Fruit fly (Drosophila melanogaster) whole organism, embryonic: ENCODE data around the gene CG7695.

Source experiments
- CG1024 ChIP-seq: fragments of 200-800 bp; sonication (Bioruptor generic); IDR thresholded peaks from 2 replicates; pipeline ENCODE4 v1.3.6; 2022; ENCODE audit warnings: missing biosample characterization, missing genetic modification characterization
- CG10267 ChIP-seq: fragments of 200-800 bp; sonication (Bioruptor generic); optimal IDR thresholded peaks from 2 replicates; lab custom pipeline; 2018; ENCODE audit warnings: missing biosample characterization, mild to moderate bottlenecking, missing genetic modification characterization, moderate library complexity
- CG10431 ChIP-seq: fragments of 200-800 bp; sonication (Bioruptor generic); optimal IDR thresholded peaks from 3 replicates; lab custom pipeline; 2018; ENCODE audit warnings: missing biosample characterization, mild to moderate bottlenecking, missing genetic modification characterization
- CG10543 ChIP-seq: fragments of 200-800 bp; sonication (Bioruptor generic); optimal IDR thresholded peaks from 3 replicates; lab custom pipeline; 2017; ENCODE audit warnings: missing biosample characterization, mild to moderate bottlenecking, missing genetic modification characterization, moderate library complexity
- CG11247 ChIP-seq: fragments of 200-800 bp; sonication (Bioruptor generic); IDR thresholded peaks from 2 replicates; pipeline ENCODE4 v1.3.6; 2022; ENCODE audit warnings: missing biosample characterization, missing genetic modification characterization
- CG12391 ChIP-seq: fragments of 200-800 bp; sonication (Bioruptor generic); optimal IDR thresholded peaks from 3 replicates; lab custom pipeline; 2018; ENCODE audit warnings: missing biosample characterization, mild to moderate bottlenecking, missing genetic modification characterization, moderate library complexity
- CG13894 ChIP-seq: fragments of 200-800 bp; sonication (Bioruptor generic); optimal IDR thresholded peaks from 3 replicates; lab custom pipeline; 2018; ENCODE audit warnings: missing biosample characterization, mild to moderate bottlenecking, missing genetic modification characterization, moderate library complexity
- CG15479 ChIP-seq: fragments of 200-800 bp; sonication (Bioruptor generic); optimal IDR thresholded peaks from 3 replicates; lab custom pipeline; 2019; ENCODE audit warnings: missing biosample characterization, mild to moderate bottlenecking, missing genetic modification characterization, moderate library complexity
- CG16779 ChIP-seq: fragments of 200-800 bp; sonication (Bioruptor generic); IDR thresholded peaks from 2 replicates; pipeline ENCODE4 v1.3.6; 2022; ENCODE audit warnings: missing biosample characterization, missing genetic modification characterization
- CG2202 ChIP-seq: fragments of 200-800 bp; sonication (Bioruptor generic); optimal IDR thresholded peaks from 2 replicates; lab custom pipeline; 2018; ENCODE audit warnings: missing biosample characterization, mild to moderate bottlenecking, missing genetic modification characterization
- CG2875 ChIP-seq: fragments of 200-800 bp; sonication (Bioruptor generic); optimal IDR thresholded peaks from 2 replicates; lab custom pipeline; 2017; ENCODE audit warnings: missing biosample characterization, mild to moderate bottlenecking, missing genetic modification characterization, missing genetic modification reagents
- CG33213 ChIP-seq: fragments of 200-800 bp; sonication (Bioruptor generic); optimal IDR thresholded peaks from 3 replicates; lab custom pipeline; 2016; ENCODE audit warnings: missing biosample characterization, missing genetic modification characterization
- CG3726 ChIP-seq: fragments of 200-800 bp; sonication (Bioruptor generic); IDR thresholded peaks from 3 replicates; pipeline ENCODE4, ENCODE4 v1.3.6; 2022; ENCODE audit warnings: missing biosample characterization, missing genetic modification characterization
- CG4360 ChIP-seq: fragments of 200-800 bp; sonication (Bioruptor generic); IDR thresholded peaks from 2 replicates; pipeline ENCODE4 v1.3.6; 2022; ENCODE audit warnings: missing biosample characterization, missing genetic modification characterization
- CG6654 ChIP-seq: fragments of 200-800 bp; sonication (Bioruptor generic); optimal IDR thresholded peaks from 2 replicates; lab custom pipeline; 2017; ENCODE audit warnings: missing biosample characterization, mild to moderate bottlenecking, missing genetic modification characterization
- CG6689 ChIP-seq: fragments of 200-800 bp; sonication (Bioruptor generic); IDR thresholded peaks from 2 replicates; pipeline ENCODE4 v1.3.6; 2022; ENCODE audit warnings: missing biosample characterization, missing genetic modification characterization
- CG8089 ChIP-seq: fragments of 200-800 bp; sonication (Bioruptor generic); optimal IDR thresholded peaks from 3 replicates; lab custom pipeline; 2016; ENCODE audit warnings: missing biosample characterization, missing genetic modification characterization
- CG8281 ChIP-seq: fragments of 200-800 bp; sonication (Bioruptor generic); optimal IDR thresholded peaks from 2 replicates; lab custom pipeline; 2018; ENCODE audit warnings: missing biosample characterization, mild to moderate bottlenecking, missing genetic modification characterization, moderate library complexity
- D19B ChIP-seq: fragments of 200-800 bp; sonication (Bioruptor generic); optimal IDR thresholded peaks from 2 replicates; lab custom pipeline; 2017; ENCODE audit warnings: missing biosample characterization, mild to moderate bottlenecking, missing genetic modification characterization
- HmgZ ChIP-seq: fragments of 200-800 bp; sonication (Bioruptor generic); optimal IDR thresholded peaks from 2 replicates; lab custom pipeline; 2018; ENCODE audit warnings: missing biosample characterization, mild to moderate bottlenecking, missing genetic modification characterization
- Jarid2 ChIP-seq: fragments of 200-800 bp; sonication (Bioruptor generic); optimal IDR thresholded peaks from 3 replicates; lab custom pipeline; 2017; ENCODE audit warnings: mild to moderate bottlenecking, missing biosample characterization, missing genetic modification reagents, missing genetic modification characterization
- MTF-1 ChIP-seq: fragments of 200-800 bp; sonication (Bioruptor generic); optimal IDR thresholded peaks from 2 replicates; lab custom pipeline; 2018; ENCODE audit warnings: missing biosample characterization, mild to moderate bottlenecking, missing genetic modification characterization, borderline replicate concordance
- Meics ChIP-seq: fragments of 200-800 bp; sonication (Bioruptor generic); optimal IDR thresholded peaks from 2 replicates; lab custom pipeline; 2017; ENCODE audit warnings: missing biosample characterization, mild to moderate bottlenecking, missing genetic modification characterization
- Nf-YC ChIP-seq: fragments of 200-800 bp; optimal IDR thresholded peaks from 3 replicates; lab custom pipeline; 2019; ENCODE audit warnings: missing biosample characterization, mild to moderate bottlenecking, missing genetic modification characterization, moderate library complexity
- PHDP ChIP-seq: fragments of 200-800 bp; sonication (Bioruptor generic); optimal IDR thresholded peaks from 3 replicates; lab custom pipeline; 2018; ENCODE audit warnings: missing biosample characterization, mild to moderate bottlenecking, missing genetic modification characterization, moderate library complexity
- Ptx1 ChIP-seq: fragments of 200-800 bp; sonication (Bioruptor generic); IDR thresholded peaks from 2 replicates; pipeline ENCODE4 v1.3.6; 2022; ENCODE audit warnings: missing biosample characterization, missing genetic modification characterization
- Xbp1 ChIP-seq: fragments of 200-800 bp; sonication (Bioruptor generic); optimal IDR thresholded peaks from 3 replicates; lab custom pipeline; 2016; ENCODE audit warnings: missing biosample characterization, mild to moderate bottlenecking, missing genetic modification characterization
- ap ChIP-seq: fragments of 200-800 bp; sonication (Bioruptor generic); IDR thresholded peaks from 2 replicates; pipeline ENCODE4 v1.3.6; 2022; ENCODE audit warnings: missing biosample characterization, missing genetic modification characterization
- ato ChIP-seq: fragments of 200-800 bp; sonication (Bioruptor generic); IDR thresholded peaks from 2 replicates; pipeline ENCODE4 v1.3.6; 2022; ENCODE audit warnings: missing biosample characterization, missing genetic modification characterization; ENCODE audit not compliant: partially characterized antibody
- bsh ChIP-seq, 2 experiments: fragments of 200-800 bp; sonication (Bioruptor generic); optimal IDR thresholded peaks; 2 replicates each; lab custom pipeline; 2017 to 2018; ENCODE audit warnings: mild to moderate bottlenecking in 2 of 2, missing biosample characterization in 2 of 2, missing genetic modification characterization in 2 of 2, moderate library complexity in 1 of 2
- crc ChIP-seq: fragments of 200-800 bp; sonication (Bioruptor generic); optimal IDR thresholded peaks from 2 replicates; lab custom pipeline; 2016; ENCODE audit warnings: missing biosample characterization, missing genetic modification characterization
- dimm ChIP-seq: fragments of 200-800 bp; sonication (Bioruptor generic); IDR thresholded peaks from 2 replicates; pipeline ENCODE4 v1.3.6; 2022; ENCODE audit warnings: missing biosample characterization, missing genetic modification characterization
- exex ChIP-seq: fragments of 200-800 bp; sonication (Bioruptor generic); optimal IDR thresholded peaks from 4 replicates; lab custom pipeline; 2018; ENCODE audit warnings: missing biosample characterization, mild to moderate bottlenecking, missing genetic modification characterization, moderate library complexity
- fu2 ChIP-seq: fragments of 200-800 bp; sonication (Bioruptor generic); optimal IDR thresholded peaks from 2 replicates; lab custom pipeline; 2016; ENCODE audit warnings: missing biosample characterization, missing genetic modification characterization
- gcm ChIP-seq: fragments of 200-800 bp; sonication (Bioruptor generic); optimal IDR thresholded peaks from 2 replicates; lab custom pipeline; 2019; ENCODE audit warnings: missing biosample characterization, mild to moderate bottlenecking, missing genetic modification characterization, moderate library complexity
- grn ChIP-seq: fragments of 200-800 bp; sonication (Bioruptor generic); optimal IDR thresholded peaks from 3 replicates; lab custom pipeline; 2017; ENCODE audit warnings: missing biosample characterization, missing genetic modification characterization
- gt ChIP-seq: fragments of 200-800 bp; sonication (Bioruptor generic); IDR thresholded peaks from 2 replicates; pipeline ENCODE4 v1.3.6; 2022; ENCODE audit warnings: missing biosample characterization, missing genetic modification characterization
- hkb ChIP-seq, 2 experiments: fragments of 200-800 bp in 1 of 2; fragments of >200 bp in 1 of 2; sonication (Bioruptor generic) in 1 of 2; IDR thresholded peaks in 1 of 2; optimal IDR thresholded peaks in 1 of 2; 2 replicates each; pipeline versions ENCODE4 v1.3.6 to Lab custom; 2017 to 2022; ENCODE audit warnings: missing biosample characterization in 1 of 2, missing genetic modification characterization in 1 of 2
- hth ChIP-seq: fragments of >200 bp; optimal IDR thresholded peaks from 2 replicates; lab custom pipeline; 2017; ENCODE audit warnings: inconsistent platforms
- kni ChIP-seq: fragments of 200-800 bp; sonication (Bioruptor generic); optimal IDR thresholded peaks from 3 replicates; lab custom pipeline; 2017; ENCODE audit warnings: mild to moderate bottlenecking, missing biosample characterization, missing genetic modification reagents, missing genetic modification characterization
- lbe ChIP-seq: fragments of 200-800 bp; sonication (Bioruptor generic); optimal IDR thresholded peaks from 2 replicates; lab custom pipeline; 2016; ENCODE audit warnings: missing biosample characterization, mild to moderate bottlenecking, missing genetic modification characterization
- nerfin-2 ChIP-seq: fragments of 200-800 bp; sonication (Bioruptor generic); IDR thresholded peaks from 2 replicates; pipeline ENCODE4 v1.3.6; 2022; ENCODE audit warnings: missing biosample characterization, missing genetic modification characterization; ENCODE audit not compliant: partially characterized antibody
- pfk ChIP-seq: fragments of 200-800 bp; sonication (Bioruptor generic); optimal IDR thresholded peaks from 2 replicates; lab custom pipeline; 2018; ENCODE audit warnings: missing biosample characterization, mild to moderate bottlenecking, missing genetic modification characterization, moderate library complexity
- pho ChIP-seq: fragments of 200-800 bp; sonication (Bioruptor generic); optimal IDR thresholded peaks from 2 replicates; lab custom pipeline; 2016; ENCODE audit warnings: missing biosample characterization, missing genetic modification characterization
- pum ChIP-seq: fragments of 200-800 bp; sonication (Bioruptor generic); optimal IDR thresholded peaks from 2 replicates; lab custom pipeline; 2016; ENCODE audit warnings: missing biosample characterization, missing genetic modification characterization
- ranshi ChIP-seq: fragments of 200-800 bp; sonication (Bioruptor generic); IDR thresholded peaks from 2 replicates; pipeline ENCODE4 v1.3.6; 2022; ENCODE audit warnings: missing biosample characterization, missing genetic modification characterization
- sisA ChIP-seq: fragments of 200-800 bp; sonication (Bioruptor generic); IDR thresholded peaks from 2 replicates; pipeline ENCODE4 v1.3.6; 2022; ENCODE audit warnings: missing biosample characterization, missing genetic modification characterization
- toy ChIP-seq: fragments of 200-800 bp; sonication (Bioruptor generic); IDR thresholded peaks from 2 replicates; pipeline ENCODE4 v1.3.6; 2022; ENCODE audit warnings: missing biosample characterization, missing genetic modification characterization
- zen ChIP-seq: fragments of 200-800 bp; sonication (Bioruptor generic); optimal IDR thresholded peaks from 3 replicates; lab custom pipeline; 2018; ENCODE audit warnings: missing biosample characterization, mild to moderate bottlenecking, missing genetic modification characterization, moderate library complexity
- zfh1 ChIP-seq: fragments of 200-800 bp; sonication (Bioruptor generic); IDR thresholded peaks from 3 replicates; pipeline ENCODE4 v1.3.6; 2022; ENCODE audit warnings: missing biosample characterization, missing genetic modification characterization

CG7695 gene

dm6 chr3R:18585259-18585858 lies 32.0 kb downstream of the CG7695 start (continued):
- TF ChIP-seq bsh (GFP tag; optimal IDR thresholded peaks at IDR 0.05; lab: Kevin White, UChicago): peak in 1 of 2 experiments; percentile 27
- no peak for TF ChIP-seq gt (GFP tag; lab: Robert Waterston, UW)
- peak; percentile 12 for TF ChIP-seq Xbp1 (GFP tag; lab: Kevin White, UChicago)
- no peak for TF ChIP-seq fu2 (GFP tag; lab: Kevin White, UChicago)
- peak; percentile 43 for TF ChIP-seq grn (GFP tag; lab: Kevin White, UChicago)
- no peak for TF ChIP-seq D19B (GFP tag; lab: Kevin White, UChicago)
- peak; percentile 19 for TF ChIP-seq hkb (optimal IDR thresholded peaks at IDR 0.05; lab: Kevin White, UChicago)
- TF ChIP-seq hkb (GFP tag; IDR thresholded peaks at IDR 0.05; lab: Robert Waterston, UW): no peak
- TF ChIP-seq Nf-YC (tag; lab: Kevin White, UChicago): no peak
- TF ChIP-seq PHDP (tag; lab: Kevin White, UChicago): no peak
- no peak for TF ChIP-seq CG2202
- TF ChIP-seq CG10267: no peak
- peak; percentile 38 for TF ChIP-seq CG10431
- TF ChIP-seq CG11247 (GFP tag; lab: Robert Waterston, UW): no peak
- no peak for TF ChIP-seq zen
- peak; percentile 52; the same call in 1 of the 2 replicates for TF ChIP-seq nerfin-2 (GFP tag; lab: Robert Waterston, UW)
- peak; percentile 51 for TF ChIP-seq CG10543 (GFP tag; lab: Kevin White, UChicago)
- no peak for TF ChIP-seq CG4360 (GFP tag; lab: Robert Waterston, UW)
- peak; percentile 27; the same call in 1 of the 2 replicates for TF ChIP-seq ato
- TF ChIP-seq pfk (GFP tag; lab: Kevin White, UChicago): no peak
- TF ChIP-seq pho (GFP tag; lab: Kevin White, UChicago): no peak
- peak; percentile 18 for TF ChIP-seq HmgZ (tag; lab: Kevin White, UChicago)
- TF ChIP-seq zfh1 (GFP tag; lab: Robert Waterston, UW): no peak
- no peak for TF ChIP-seq CG15479 (GFP tag; lab: Kevin White, UChicago)
- no peak for TF ChIP-seq Jarid2
- TF ChIP-seq CG16779 (GFP tag; lab: Robert Waterston, UW): no peak
- peak; percentile 69 for TF ChIP-seq exex (tag; lab: Kevin White, UChicago)
- TF ChIP-seq CG3726 (GFP tag; lab: Robert Waterston, UW): no peak
- TF ChIP-seq CG13894 (tag; lab: Kevin White, UChicago): no peak
- TF ChIP-seq crc (GFP tag; lab: Kevin White, UChicago): no peak
- TF ChIP-seq pum: no peak
- TF ChIP-seq CG12391: no peak
- TF ChIP-seq Ptx1: no peak
- no peak for TF ChIP-seq dimm
- TF ChIP-seq sisA (GFP tag; lab: Robert Waterston, UW): no peak
- no peak for TF ChIP-seq CG2875 (GFP tag; lab: Kevin White, UChicago)
- TF ChIP-seq hth (lab: Kevin White, UChicago): no peak
- TF ChIP-seq CG1024: no peak
- TF ChIP-seq gcm (GFP tag; lab: Kevin White, UChicago): no peak
- no peak for TF ChIP-seq CG6689
- TF ChIP-seq Meics (GFP tag; lab: Kevin White, UChicago): no peak
- TF ChIP-seq CG33213: peak; percentile 8
- no peak for TF ChIP-seq CG6654
- TF ChIP-seq lbe (GFP tag; lab: Kevin White, UChicago): no peak
- TF ChIP-seq MTF-1 (GFP tag; lab: Kevin White, UChicago): peak; percentile 33
- TF ChIP-seq toy (GFP tag; lab: Robert Waterston, UW): no peak
- no peak; the same call in 1 of the 2 replicates for TF ChIP-seq ranshi (GFP tag; lab: Robert Waterston, UW)
- no peak for TF ChIP-seq kni
- TF ChIP-seq CG8281 (tag; lab: Kevin White, UChicago): no peak
- no peak for TF ChIP-seq CG8089 (GFP tag; lab: Kevin White, UChicago)
- TF ChIP-seq ap (GFP tag; lab: Robert Waterston, UW): no peak
